Worm (Caenorhabditis elegans) whole organism, young adult: ENCODE measurements around the gene pho-14.
"Not testable (repeated sequence)": the region's sequence is repeated elsewhere in the genome, so short reads cannot be mapped to it uniquely, and the experiment has no call there.

ENCODE experiments used
- F52B5.7 ChIP-seq: sonication (generic microtip); optimal IDR thresholded peaks from 2 replicates; lab custom pipeline; 2016; ENCODE audit warnings: mild to moderate bottlenecking, missing genetic modification characterization, missing compliant biosample characterization
- ztf-28 ChIP-seq: fragments of 200-800 bp; sonication (Bioruptor generic); IDR thresholded peaks from 2 replicates; pipeline ENCODE4 v1.3.6; 2022; ENCODE audit warnings: missing genetic modification reagents, missing genetic modification characterization, missing compliant biosample characterization

DNA sequence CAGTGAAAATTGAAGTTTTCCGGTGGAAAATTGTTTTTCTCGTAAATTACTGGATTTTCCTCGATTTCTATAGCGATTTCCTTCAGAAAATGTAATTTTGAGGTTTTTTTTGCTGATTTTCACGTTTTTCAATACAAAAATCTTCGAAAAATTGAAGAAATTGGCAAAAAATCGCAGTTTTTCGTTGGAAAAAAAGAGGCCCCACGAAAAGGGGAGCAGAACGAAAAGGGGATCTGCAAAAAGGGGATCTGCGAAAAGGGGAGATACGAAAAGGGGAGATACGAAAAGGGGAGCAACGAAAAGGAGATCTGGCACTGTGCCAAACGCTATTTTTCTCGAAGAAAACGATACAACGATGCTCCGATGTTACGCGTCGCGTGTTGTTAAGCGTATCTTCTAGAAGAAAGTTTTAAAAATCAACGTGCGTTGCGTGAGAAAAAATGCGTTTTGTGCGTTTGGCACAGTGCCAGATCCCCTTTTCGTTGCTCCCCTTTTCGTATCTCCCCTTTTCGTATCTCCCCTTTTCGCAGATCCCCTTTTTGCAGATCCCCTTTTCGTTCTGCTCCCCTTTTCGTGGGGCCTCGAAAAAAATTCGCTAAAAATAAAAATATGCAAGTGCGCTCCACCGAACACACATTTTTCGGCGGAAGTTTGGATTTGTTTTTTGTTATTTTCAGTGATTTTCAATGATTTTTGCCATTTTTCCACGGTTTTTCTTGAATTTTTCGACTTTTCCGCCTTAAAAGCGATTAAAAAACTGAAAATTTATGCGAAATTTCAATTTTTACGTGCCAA is 33.9 kb upstream of the pho-14 start:
- TF ChIP-seq ztf-28 (GFP tag; lab: Robert Waterston, UW) = peak; percentile 90
- TF ChIP-seq F52B5.7 = not testable (repeated sequence)
